Fruit fly (Drosophila melanogaster) whole organism: ENCODE measurements around the gene CG10621.

Experiments used
- pan ChIP-seq: fragments of >200 bp; optimal IDR thresholded peaks from 2 replicates; lab custom pipeline; 2017
- psq ChIP-seq: fragments of >200 bp; optimal IDR thresholded peaks from 2 replicates; lab custom pipeline; 2017

DNA sequence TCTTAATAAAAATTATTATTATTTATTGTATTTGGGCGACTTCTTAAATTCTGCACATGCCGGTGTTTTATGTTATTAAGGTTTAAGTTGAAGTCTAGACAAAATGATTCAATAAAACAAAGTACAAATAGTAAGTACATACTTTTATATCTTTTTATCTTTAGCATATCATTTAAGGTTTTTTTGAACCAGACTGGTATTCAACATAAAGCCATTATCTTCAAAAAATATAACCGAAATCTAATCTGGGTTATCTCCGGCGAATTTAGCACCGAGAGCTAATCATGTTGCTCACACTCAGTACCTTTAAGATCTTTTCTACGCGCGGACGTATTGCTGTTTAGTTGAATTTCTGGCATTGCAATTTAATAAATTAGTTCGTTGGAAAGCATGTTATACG, 42.9 kb upstream of the CG10621 start, which contains the start of gene CG31792:
- TF ChIP-seq psq (lab: Kevin White, UChicago) (no peak), pan (no peak)
